Worm (Caenorhabditis elegans) whole organism, L4 larva: ENCODE data around the gene F35G12.7.

Source experiments
- D1046.2 ChIP-seq: fragments of 200-800 bp; sonication (Bioruptor generic); IDR thresholded peaks from 2 replicates; pipeline ENCODE4 v1.3.6; 2022; ENCODE audit warnings: missing genetic modification characterization, missing compliant biosample characterization
- Y105C5A.15 ChIP-seq: fragments of 200-800 bp; sonication (Bioruptor generic); IDR thresholded peaks from 2 replicates; pipeline ENCODE4 v1.3.6; 2022; ENCODE audit warnings: missing genetic modification characterization, missing compliant biosample characterization
- ZK337.2 ChIP-seq: fragments of 200-800 bp; sonication (Bioruptor generic); IDR thresholded peaks from 2 replicates; pipeline ENCODE4 v1.3.6; 2022; ENCODE audit warnings: missing genetic modification reagents, missing genetic modification characterization, missing compliant biosample characterization
- ZK546.5 ChIP-seq, 2 experiments: sonication (generic microtip); optimal IDR thresholded peaks; 2 replicates each; lab custom pipeline; 2017; ENCODE audit warnings: missing biosample characterization in 2 of 2, missing genetic modification characterization in 2 of 2
- attf-4 ChIP-seq: sonication (generic microtip); optimal IDR thresholded peaks from 3 replicates; lab custom pipeline; 2017; ENCODE audit warnings: missing biosample characterization, missing genetic modification characterization
- ceh-32 ChIP-seq: sonication (generic microtip); optimal IDR thresholded peaks from 2 replicates; lab custom pipeline; 2016; ENCODE audit warnings: mild to moderate bottlenecking, missing genetic modification characterization, missing compliant biosample characterization; ENCODE audit not compliant: poor library complexity
- ceh-82 ChIP-seq: sonication (generic microtip); optimal IDR thresholded peaks from 2 replicates; lab custom pipeline; 2017; ENCODE audit warnings: missing biosample characterization, missing genetic modification characterization
- ctbp-1 ChIP-seq: fragments of 200-800 bp; sonication (Bioruptor generic); IDR thresholded peaks from 2 replicates; pipeline ENCODE4 v1.3.6; 2022; ENCODE audit warnings: missing genetic modification reagents, missing genetic modification characterization, missing compliant biosample characterization
- daf-12 ChIP-seq: fragments of 150-350 bp; optimal IDR thresholded peaks from 2 replicates; lab custom pipeline; 2014; ENCODE audit warnings: missing biosample characterization, missing genetic modification reagents, missing genetic modification characterization
- daf-16 ChIP-seq, 3 experiments: sonication (generic microtip); optimal IDR thresholded peaks; 2 replicates each; lab custom pipeline; 2016 to 2017; ENCODE audit warnings: missing genetic modification characterization in 3 of 3, missing genetic modification reagents in 3 of 3, mild to moderate bottlenecking in 2 of 3, missing compliant biosample characterization in 2 of 3, missing biosample characterization in 1 of 3, moderate library complexity in 1 of 3
- dmd-9 ChIP-seq: fragments of 200-800 bp; sonication (Bioruptor generic); IDR thresholded peaks from 2 replicates; pipeline ENCODE4 v1.3.6; 2022; ENCODE audit warnings: missing genetic modification reagents, missing genetic modification characterization, missing compliant biosample characterization
- dve-1 ChIP-seq: sonication (generic microtip); optimal IDR thresholded peaks from 2 replicates; lab custom pipeline; 2017; ENCODE audit warnings: antibody characterized with exemption, mild to moderate bottlenecking, missing genetic modification characterization, missing compliant biosample characterization; ENCODE audit not compliant: insufficient read depth
- fkh-10 ChIP-seq: fragments of 150-350 bp; optimal IDR thresholded peaks from 2 replicates; lab custom pipeline; 2014; ENCODE audit warnings: missing biosample characterization, missing genetic modification reagents, missing genetic modification characterization
- fos-1 ChIP-seq: fragments of 150-350 bp; optimal IDR thresholded peaks from 2 replicates; lab custom pipeline; 2014; ENCODE audit warnings: missing biosample characterization, missing genetic modification characterization
- hlh-30 ChIP-seq: sonication (generic microtip); optimal IDR thresholded peaks from 2 replicates; lab custom pipeline; 2017; ENCODE audit warnings: antibody characterized with exemption, mild to moderate bottlenecking, missing genetic modification characterization, missing compliant biosample characterization; ENCODE audit not compliant: insufficient read depth
- lim-7 ChIP-seq: fragments of 200-800 bp; sonication (Bioruptor generic); IDR thresholded peaks from 2 replicates; pipeline ENCODE4 v1.3.6; 2022; ENCODE audit warnings: missing genetic modification characterization, missing compliant biosample characterization
- lin-13 ChIP-seq: fragments of 150-350 bp; optimal IDR thresholded peaks from 2 replicates; lab custom pipeline; 2014; ENCODE audit warnings: missing biosample characterization, missing genetic modification reagents, missing genetic modification characterization
- lin-15B ChIP-seq: fragments of 150-350 bp; sonication (generic microtip); optimal IDR thresholded peaks from 3 replicates; lab custom pipeline; 2014; ENCODE audit warnings: missing biosample characterization, missing genetic modification characterization
- lir-3 ChIP-seq: sonication (generic microtip); optimal IDR thresholded peaks from 2 replicates; lab custom pipeline; 2016; ENCODE audit warnings: mild to moderate bottlenecking, missing genetic modification characterization, missing compliant biosample characterization
- nhr-10 ChIP-seq: fragments of 150-350 bp; optimal IDR thresholded peaks from 2 replicates; lab custom pipeline; 2014; ENCODE audit warnings: missing biosample characterization, missing genetic modification characterization
- nhr-102 ChIP-seq: sonication (generic microtip); optimal IDR thresholded peaks from 2 replicates; lab custom pipeline; 2016; ENCODE audit warnings: mild to moderate bottlenecking, missing genetic modification characterization, moderate library complexity, missing compliant biosample characterization
- nhr-237 ChIP-seq: sonication (generic microtip); optimal IDR thresholded peaks from 2 replicates; lab custom pipeline; 2017; ENCODE audit warnings: missing biosample characterization, missing genetic modification characterization
- nhr-28 ChIP-seq: fragments of 150-350 bp; optimal IDR thresholded peaks from 2 replicates; lab custom pipeline; 2014; ENCODE audit warnings: missing biosample characterization, missing genetic modification characterization
- nhr-42 ChIP-seq: fragments of 200-800 bp; sonication (Bioruptor generic); IDR thresholded peaks from 2 replicates; pipeline ENCODE4 v1.3.6; 2022; ENCODE audit warnings: missing genetic modification characterization, missing compliant biosample characterization
- nhr-6 ChIP-seq: fragments of 150-350 bp; optimal IDR thresholded peaks from 2 replicates; lab custom pipeline; 2014; ENCODE audit warnings: missing biosample characterization, missing genetic modification characterization
- pha-4 ChIP-seq, 2 experiments: fragments of 150-350 bp in 1 of 2; fragments of 200-800 bp in 1 of 2; sonication (Bioruptor generic) in 1 of 2; IDR thresholded peaks in 1 of 2; optimal IDR thresholded peaks in 1 of 2; 2 replicates each; pipeline versions ENCODE4 v1.3.6 to Lab custom; 2014 to 2022; ENCODE audit warnings: missing genetic modification characterization in 2 of 2, missing genetic modification reagents in 2 of 2, missing biosample characterization in 1 of 2, missing compliant biosample characterization in 1 of 2
- saeg-2 ChIP-seq: fragments of 200-800 bp; sonication (Bioruptor generic); IDR thresholded peaks from 2 replicates; pipeline ENCODE4 v1.3.6; 2022; ENCODE audit warnings: missing genetic modification reagents, missing genetic modification characterization, missing compliant biosample characterization
- sdz-12 ChIP-seq: fragments of 200-800 bp; sonication (Bioruptor generic); optimal IDR thresholded peaks from 2 replicates; lab custom pipeline; 2018; ENCODE audit warnings: mild to moderate bottlenecking, missing genetic modification characterization, missing compliant biosample characterization
- snpc-1.2 ChIP-seq: fragments of 200-800 bp; sonication (Bioruptor generic); IDR thresholded peaks from 2 replicates; pipeline ENCODE4 v1.3.6; 2022; ENCODE audit warnings: missing genetic modification reagents, missing genetic modification characterization, missing compliant biosample characterization
- snpc-4 ChIP-seq: fragments of 150-350 bp; optimal IDR thresholded peaks from 2 replicates; lab custom pipeline; 2014; ENCODE audit warnings: missing biosample characterization, missing genetic modification characterization
- tag-97 ChIP-seq: fragments of 200-800 bp; sonication (Bioruptor generic); IDR thresholded peaks from 2 replicates; pipeline ENCODE4 v1.3.6; 2022; ENCODE audit warnings: missing genetic modification characterization, missing compliant biosample characterization
- unc-62 ChIP-seq, 3 experiments: fragments of 150-350 bp in 1 of 3; sonication (generic microtip); optimal IDR thresholded peaks in 2 of 3; peaks in 1 of 3; 1 replicate in 1 of 3; 2 replicates in 2 of 3; lab custom pipeline; 2014 to 2017; ENCODE audit warnings: missing biosample characterization in 3 of 3, missing genetic modification characterization in 3 of 3, missing genetic modification reagents in 3 of 3, missing genotype in 1 of 3
- zfp-3 ChIP-seq: fragments of 200-800 bp; sonication (Bioruptor generic); conservative IDR thresholded peaks from 2 replicates; pipeline ENCODE4 v1.3.6; 2022; ENCODE audit warnings: missing genetic modification reagents, missing genetic modification characterization, missing compliant biosample characterization
- ztf-7 ChIP-seq: fragments of 150-350 bp; optimal IDR thresholded peaks from 2 replicates; lab custom pipeline; 2014; ENCODE audit warnings: missing biosample characterization, missing genetic modification characterization

The F35G12.7 gene

ce11 chrIII:4594324-4594723 lies 7.2 kb upstream of the F35G12.7 start, which contains the start of gene apc-11:
TSS of gene apc-11 (minus strand) at chrIII:4594424.
- TF ChIP-seq hlh-30 (tag; lab: Kevin White, UChicago) (no peak), fos-1 (tag; lab: Kevin White, UChicago) (no peak), ceh-32 (tag; lab: Kevin White, UChicago) (no peak), sdz-12 (GFP tag; lab: Kevin White, UChicago) (no peak), snpc-1.2 (GFP tag; lab: Robert Waterston, UW) (no peak), nhr-42 (GFP tag; lab: Robert Waterston, UW) (no peak), lin-13 (no peak), zfp-3 (no peak), tag-97 (GFP tag; lab: Robert Waterston, UW) (no peak), lin-15B (tag; lab: Kevin White, UChicago) (no peak), ctbp-1 (GFP tag; lab: Robert Waterston, UW) (no peak), snpc-4 (tag; lab: Kevin White, UChicago) (no peak), nhr-28 (tag; lab: Kevin White, UChicago) (no peak), nhr-6 (no peak), ztf-7 (tag; lab: Kevin White, UChicago) (no peak), dve-1 (tag; lab: Kevin White, UChicago) (no peak), ZK337.2 (GFP tag; lab: Robert Waterston, UW) (no peak), daf-16 (GFP tag; optimal IDR thresholded peaks at IDR 0.05; lab: Kevin White, UChicago) (no peak), daf-16 (tag; optimal IDR thresholded peaks at IDR 0.05; lab: Kevin White, UChicago) (no peak)

- TF ChIP-seq nhr-28 (tag; lab: Kevin White, UChicago) (no peak), Y105C5A.15 (0 out of 2 replicates have a peak, but pooled peaks have one; percentile 29), nhr-42 (GFP tag; lab: Robert Waterston, UW) (no peak), unc-62 (GFP tag; optimal IDR thresholded peaks at IDR 0.05 in 1 of 2; lab: Kevin White, UChicago) (peak in 1 of 2 experiments; percentile 74), unc-62 (tag; optimal IDR thresholded peaks at IDR 0.05; lab: Kevin White, UChicago) (no peak)
Observed at ce11 chrIII:4593098-4593697, 6.1 kb upstream of the F35G12.7 start, which contains the start of gene erh-2. TSS of gene erh-2 (plus strand) at chrIII:4593231.

ce11 chrIII:4584068-4584566 lies 3.0 kb downstream of the F35G12.7 start, which contains the start of gene F35G12.5:
TSS of gene F35G12.5 (plus strand) at chrIII:4584118.
- TF ChIP-seq lir-3 (tag; lab: Kevin White, UChicago) (no peak), nhr-28 (tag; lab: Kevin White, UChicago) (no peak), zfp-3 (no peak), ZK546.5 (tag; optimal IDR thresholded peaks at IDR 0.05; lab: Kevin White, UChicago) (no peak), fkh-10 (GFP tag; lab: Kevin White, UChicago) (no peak), nhr-237 (tag; lab: Kevin White, UChicago) (no peak), pha-4 (GFP tag; IDR thresholded peaks at IDR 0.05; lab: Robert Waterston, UW) (no peak), pha-4 (tag; optimal IDR thresholded peaks at IDR 0.05; lab: Kevin White, UChicago) (no peak), attf-4 (tag; lab: Kevin White, UChicago) (no peak), D1046.2 (no peak), nhr-102 (tag; lab: Kevin White, UChicago) (no peak), ceh-82 (tag; lab: Kevin White, UChicago) (no peak), saeg-2 (GFP tag; lab: Robert Waterston, UW) (no peak), nhr-10 (tag; lab: Kevin White, UChicago) (no peak), dmd-9 (no peak), lim-7 (no peak), daf-12 (tag; lab: Kevin White, UChicago) (no peak)
